Worm (Caenorhabditis elegans) whole organism, late embryonic: Measurements from ENCODE around the gene C07A9.5.

Experiments
- C08G9.2 ChIP-seq: sonication (generic microtip); optimal IDR thresholded peaks from 2 replicates; lab custom pipeline; 2016; ENCODE audit warnings: mild to moderate bottlenecking, missing genetic modification characterization, moderate library complexity, missing compliant biosample characterization
- F13H6.1 ChIP-seq: sonication (generic microtip); optimal IDR thresholded peaks from 2 replicates; lab custom pipeline; 2016; ENCODE audit warnings: missing genetic modification characterization, missing compliant biosample characterization
- K09A11.1 ChIP-seq: sonication (generic microtip); optimal IDR thresholded peaks from 2 replicates; lab custom pipeline; 2017; ENCODE audit warnings: antibody characterized with exemption, mild to moderate bottlenecking, missing genetic modification characterization, missing compliant biosample characterization; ENCODE audit not compliant: insufficient read depth
- T23F11.4 ChIP-seq: fragments of 200-800 bp; sonication (Bioruptor generic); optimal IDR thresholded peaks from 2 replicates; lab custom pipeline; 2018; ENCODE audit warnings: mild to moderate bottlenecking, missing genetic modification characterization, missing compliant biosample characterization
- ahr-1 ChIP-seq: sonication (generic microtip); optimal IDR thresholded peaks from 2 replicates; lab custom pipeline; 2016; ENCODE audit warnings: missing genetic modification characterization, missing compliant biosample characterization
- ceh-14 ChIP-seq: sonication (generic microtip); optimal IDR thresholded peaks from 2 replicates; lab custom pipeline; 2016; ENCODE audit warnings: missing genotype, missing genetic modification characterization, missing compliant biosample characterization
- ceh-18 ChIP-seq: sonication (generic microtip); optimal IDR thresholded peaks from 2 replicates; lab custom pipeline; 2016; ENCODE audit warnings: missing genetic modification characterization, missing compliant biosample characterization
- ceh-19 ChIP-seq: fragments of 200-800 bp; sonication (Bioruptor generic); optimal IDR thresholded peaks from 2 replicates; lab custom pipeline; 2018; ENCODE audit warnings: mild to moderate bottlenecking, missing genetic modification characterization, missing compliant biosample characterization
- ceh-2 ChIP-seq: sonication (generic microtip); optimal IDR thresholded peaks from 2 replicates; lab custom pipeline; 2016; ENCODE audit warnings: missing genotype, missing genetic modification characterization, missing compliant biosample characterization
- ceh-24 ChIP-seq: sonication (generic microtip); optimal IDR thresholded peaks from 2 replicates; lab custom pipeline; 2016; ENCODE audit warnings: mild to moderate bottlenecking, missing genetic modification characterization, missing compliant biosample characterization
- ceh-31 ChIP-seq: sonication (generic microtip); optimal IDR thresholded peaks from 2 replicates; lab custom pipeline; 2016; ENCODE audit warnings: missing genetic modification characterization, missing compliant biosample characterization
- ceh-34 ChIP-seq: sonication (generic microtip); optimal IDR thresholded peaks from 2 replicates; lab custom pipeline; 2016; ENCODE audit warnings: mild to moderate bottlenecking, missing genetic modification characterization, missing compliant biosample characterization
- ceh-9 ChIP-seq: sonication (generic microtip); optimal IDR thresholded peaks from 2 replicates; lab custom pipeline; 2016; ENCODE audit warnings: mild to moderate bottlenecking, missing genetic modification characterization, inconsistent platforms, missing compliant biosample characterization
- dve-1 ChIP-seq: sonication (generic microtip); optimal IDR thresholded peaks from 2 replicates; lab custom pipeline; 2017; ENCODE audit warnings: antibody characterized with exemption, mild to moderate bottlenecking, missing genetic modification characterization, missing compliant biosample characterization
- eyg-1 ChIP-seq: sonication (generic microtip); optimal IDR thresholded peaks from 2 replicates; lab custom pipeline; 2016; ENCODE audit warnings: missing genotype, missing genetic modification characterization, missing compliant biosample characterization
- fkh-6 ChIP-seq: sonication (generic microtip); optimal IDR thresholded peaks from 2 replicates; lab custom pipeline; 2016; ENCODE audit warnings: missing genetic modification characterization, missing compliant biosample characterization
- hlh-15 ChIP-seq: sonication (generic microtip); optimal IDR thresholded peaks from 2 replicates; lab custom pipeline; 2016; ENCODE audit warnings: missing genetic modification characterization, missing compliant biosample characterization
- lim-6 ChIP-seq: sonication (generic microtip); optimal IDR thresholded peaks from 2 replicates; lab custom pipeline; 2016; ENCODE audit warnings: missing genetic modification characterization, missing compliant biosample characterization
- madf-2 ChIP-seq: sonication (generic microtip); optimal IDR thresholded peaks from 2 replicates; lab custom pipeline; 2017; ENCODE audit warnings: missing genetic modification characterization, missing compliant biosample characterization
- mec-3 ChIP-seq: sonication (generic microtip); optimal IDR thresholded peaks from 2 replicates; lab custom pipeline; 2016; ENCODE audit warnings: borderline replicate concordance, missing genetic modification characterization, missing compliant biosample characterization
- nfya-1 ChIP-seq: sonication (generic microtip); optimal IDR thresholded peaks from 2 replicates; lab custom pipeline; 2017; ENCODE audit warnings: missing genetic modification characterization, mild to moderate bottlenecking, missing compliant biosample characterization, antibody characterized with exemption, moderate library complexity
- nhr-11 ChIP-seq: fragments of 150-350 bp; optimal IDR thresholded peaks from 2 replicates; lab custom pipeline; 2014; ENCODE audit warnings: missing biosample characterization, missing genetic modification characterization
- nhr-232 ChIP-seq: sonication (generic microtip); optimal IDR thresholded peaks from 2 replicates; lab custom pipeline; 2016; ENCODE audit warnings: missing genetic modification characterization, missing compliant biosample characterization
- pag-3 ChIP-seq: sonication (generic microtip); optimal IDR thresholded peaks from 2 replicates; lab custom pipeline; 2016; ENCODE audit warnings: missing compliant biosample characterization, missing genetic modification characterization, borderline replicate concordance
- pax-1 ChIP-seq: fragments of 150-350 bp; optimal IDR thresholded peaks from 2 replicates; lab custom pipeline; 2014; ENCODE audit warnings: missing biosample characterization, missing genetic modification characterization
- pha-2 ChIP-seq: sonication (generic microtip); optimal IDR thresholded peaks from 2 replicates; lab custom pipeline; 2017; ENCODE audit warnings: mild to moderate bottlenecking, missing genetic modification characterization, missing compliant biosample characterization
- pha-4 ChIP-seq: fragments of 150-350 bp; optimal IDR thresholded peaks from 2 replicates; lab custom pipeline; 2018; ENCODE audit warnings: missing biosample characterization, missing genetic modification reagents, missing genetic modification characterization
- pqm-1 ChIP-seq: sonication (generic microtip); optimal IDR thresholded peaks from 2 replicates; lab custom pipeline; 2016; ENCODE audit warnings: missing genetic modification characterization, missing compliant biosample characterization
- ref-2 ChIP-seq: sonication (generic microtip); optimal IDR thresholded peaks from 2 replicates; lab custom pipeline; 2016; ENCODE audit warnings: missing genetic modification characterization, missing compliant biosample characterization
- rnt-1 ChIP-seq: sonication (generic microtip); optimal IDR thresholded peaks from 2 replicates; lab custom pipeline; 2016; ENCODE audit warnings: missing genetic modification characterization, missing compliant biosample characterization
- sdc-2 ChIP-seq: sonication (generic microtip); optimal IDR thresholded peaks from 2 replicates; lab custom pipeline; 2016; ENCODE audit warnings: missing genotype, missing genetic modification characterization, missing compliant biosample characterization
- sox-2 ChIP-seq: fragments of 200-800 bp; sonication (Bioruptor generic); IDR thresholded peaks from 2 replicates; pipeline ENCODE4 v1.3.6; 2022; ENCODE audit warnings: missing genetic modification reagents, missing genetic modification characterization, missing compliant biosample characterization
- syd-9 ChIP-seq: sonication (generic microtip); optimal IDR thresholded peaks from 2 replicates; lab custom pipeline; 2016; ENCODE audit warnings: mild to moderate bottlenecking, missing genetic modification characterization, moderate library complexity, missing compliant biosample characterization
- tbx-2 ChIP-seq: sonication (generic microtip); optimal IDR thresholded peaks from 2 replicates; lab custom pipeline; 2016; ENCODE audit warnings: missing genetic modification characterization, missing compliant biosample characterization
- tbx-7 ChIP-seq: sonication (generic microtip); optimal IDR thresholded peaks from 2 replicates; lab custom pipeline; 2016; ENCODE audit warnings: missing genotype, missing genetic modification characterization, missing compliant biosample characterization
- ttx-3 ChIP-seq: sonication (generic microtip); optimal IDR thresholded peaks from 2 replicates; lab custom pipeline; 2016; ENCODE audit warnings: missing genetic modification reagents, missing genetic modification characterization, missing compliant biosample characterization
- unc-42 ChIP-seq: sonication (generic microtip); optimal IDR thresholded peaks from 2 replicates; lab custom pipeline; 2016; ENCODE audit warnings: missing genotype, missing genetic modification characterization, missing compliant biosample characterization
- unc-55 ChIP-seq: sonication (generic microtip); optimal IDR thresholded peaks from 2 replicates; lab custom pipeline; 2017; ENCODE audit warnings: missing biosample characterization, missing genetic modification reagents, missing genetic modification characterization
- unc-86 ChIP-seq: sonication (generic microtip); optimal IDR thresholded peaks from 2 replicates; lab custom pipeline; 2016; ENCODE audit warnings: missing genetic modification characterization, missing compliant biosample characterization
- zip-5 ChIP-seq: sonication (generic microtip); optimal IDR thresholded peaks from 2 replicates; lab custom pipeline; 2016; ENCODE audit warnings: missing genetic modification characterization, missing compliant biosample characterization
- ztf-16 ChIP-seq: sonication (generic microtip); optimal IDR thresholded peaks from 2 replicates; lab custom pipeline; 2017; ENCODE audit warnings: missing genetic modification characterization, missing compliant biosample characterization

The C07A9.5 gene

DNA sequence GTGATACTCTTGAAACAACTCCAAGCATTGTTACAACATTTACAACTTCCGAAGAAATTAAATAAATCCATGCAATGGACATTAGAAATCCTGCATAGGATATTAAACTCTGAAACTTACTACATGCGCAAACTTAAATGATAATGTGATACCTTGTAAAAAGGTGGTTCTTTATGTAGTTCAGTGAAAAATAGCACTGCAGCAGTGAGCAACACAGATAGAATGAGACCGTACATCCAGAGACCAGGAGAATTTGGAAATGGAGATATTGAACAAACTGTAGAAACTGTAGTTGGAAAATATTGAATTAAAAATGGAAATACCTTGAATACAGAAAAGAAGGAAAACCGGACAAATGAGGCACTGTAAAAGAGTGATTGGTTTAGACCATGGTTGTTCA is 28.5 kb upstream of the C07A9.5 start:
- TF ChIP-seq ceh-9 (tag; lab: Kevin White, UChicago) (no peak), ttx-3 (no peak), ceh-24 (tag; lab: Kevin White, UChicago) (no peak), eyg-1 (tag; lab: Kevin White, UChicago) (no peak), tbx-2 (tag; lab: Kevin White, UChicago) (no peak)

DNA sequence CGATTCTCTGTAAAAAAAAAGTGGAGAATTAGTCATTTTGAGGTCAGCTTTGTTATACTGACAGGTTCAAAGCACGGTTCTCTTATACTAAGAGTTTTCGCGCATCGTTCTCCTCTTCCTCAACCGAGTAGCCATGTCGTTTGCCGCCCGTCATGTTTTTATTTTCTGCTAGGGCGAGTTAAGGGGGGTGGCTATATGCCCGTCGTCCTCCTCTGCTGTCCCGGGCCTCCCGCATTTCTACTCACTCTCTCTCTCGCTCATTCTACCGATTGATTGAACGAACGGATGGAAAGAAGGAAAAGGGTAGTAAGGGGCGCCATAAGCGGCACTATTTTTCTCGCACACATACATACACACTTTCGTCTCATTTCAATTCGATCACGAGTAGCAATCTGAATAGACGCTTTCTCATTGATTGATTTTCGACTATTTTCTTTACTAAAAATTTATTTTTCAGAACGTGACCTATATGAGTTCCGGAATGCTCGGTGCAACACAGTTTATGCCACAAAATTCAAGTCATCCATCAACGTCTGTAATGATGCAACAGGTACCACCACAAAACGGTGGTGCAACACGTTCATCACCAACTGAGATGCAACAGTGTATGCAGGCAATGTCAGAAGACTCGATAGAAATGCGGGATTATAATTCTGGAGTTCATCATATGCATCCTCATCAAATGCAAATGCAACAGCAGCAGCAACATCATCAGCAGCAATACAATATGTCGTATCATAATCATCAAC is 22.7 kb upstream of the C07A9.5 start:
- TF ChIP-seq tbx-7 (tag; lab: Kevin White, UChicago) (no peak), nhr-232 (tag; lab: Kevin White, UChicago) (peak; percentile 37), ahr-1 (tag; lab: Kevin White, UChicago) (no peak), sdc-2 (tag; lab: Kevin White, UChicago) (peak; percentile 8), pqm-1 (tag; lab: Kevin White, UChicago) (no peak), C08G9.2 (tag; lab: Kevin White, UChicago) (peak; percentile 13), unc-42 (tag; lab: Kevin White, UChicago) (no peak), ref-2 (no peak), pha-2 (tag; lab: Kevin White, UChicago) (no peak), nfya-1 (tag; lab: Kevin White, UChicago) (peak; percentile 15), ztf-16 (tag; lab: Kevin White, UChicago) (no peak), fkh-6 (peak; percentile 4)

- TF ChIP-seq nfya-1 (tag; lab: Kevin White, UChicago): peak; percentile 2
- no peak for TF ChIP-seq dve-1 (tag; lab: Kevin White, UChicago)
- TF ChIP-seq unc-86 (tag; lab: Kevin White, UChicago): no peak
Observed at ce11 chrIII:9704606-9704938, 21.9 kb upstream of the C07A9.5 start.

DNA sequence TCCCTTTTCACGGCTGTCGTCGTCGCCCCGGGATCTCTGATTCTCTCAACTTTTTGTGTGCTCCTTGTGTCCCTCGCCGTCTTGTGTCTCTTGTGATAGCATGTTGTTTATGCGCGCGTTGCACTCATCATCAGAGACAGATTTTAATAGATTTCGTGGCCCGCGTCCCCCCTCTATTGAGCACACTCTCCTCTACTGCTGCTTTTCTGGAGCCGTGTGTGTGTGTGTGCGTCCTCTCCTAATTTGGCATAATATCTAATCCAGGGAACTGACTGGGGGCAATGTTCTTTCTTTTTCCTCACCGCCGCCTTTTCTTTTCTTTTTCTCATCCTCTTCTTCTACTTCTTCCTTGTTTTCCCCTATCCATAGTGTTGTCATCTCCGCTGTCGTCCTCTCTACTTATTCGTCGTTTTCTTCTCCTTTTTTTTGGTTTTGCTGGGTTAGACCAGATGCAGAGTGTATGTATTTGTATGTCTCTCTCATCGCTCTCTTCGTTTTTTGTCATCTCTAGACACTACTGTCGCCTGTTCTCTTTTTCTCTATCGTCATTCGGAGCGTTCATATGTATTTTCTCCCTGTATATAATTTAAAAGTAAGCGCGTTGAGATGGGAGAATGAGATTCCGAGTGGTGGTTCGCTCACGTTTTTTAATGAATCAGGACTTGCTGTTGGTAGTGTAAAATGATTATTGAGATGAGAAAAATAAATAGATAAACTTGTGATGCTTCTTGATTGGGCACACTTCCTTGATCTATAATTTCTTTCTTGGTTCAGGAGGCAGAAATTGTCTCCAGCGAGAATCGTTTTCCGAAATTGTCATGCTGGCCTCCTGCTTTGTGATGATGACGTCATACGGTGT is 21.3 kb upstream of the C07A9.5 start:
- no peak for TF ChIP-seq nhr-11 (tag; lab: Kevin White, UChicago)
- TF ChIP-seq madf-2 (tag; lab: Kevin White, UChicago): no peak
- no peak for TF ChIP-seq pqm-1 (tag; lab: Kevin White, UChicago)
- TF ChIP-seq tbx-2 (tag; lab: Kevin White, UChicago): peak; percentile 65
- TF ChIP-seq ceh-18 (tag; lab: Kevin White, UChicago): peak; percentile 72
- no peak for TF ChIP-seq K09A11.1 (tag; lab: Kevin White, UChicago)
- peak; percentile 67 for TF ChIP-seq ceh-31
- TF ChIP-seq syd-9 (tag; lab: Kevin White, UChicago): peak; percentile 55
- TF ChIP-seq pag-3 (tag; lab: Kevin White, UChicago): no peak
- no peak for TF ChIP-seq T23F11.4 (GFP tag; lab: Kevin White, UChicago)
- peak; percentile 54 for TF ChIP-seq ceh-34
- no peak for TF ChIP-seq nhr-232 (tag; lab: Kevin White, UChicago)
- no peak for TF ChIP-seq ztf-16 (tag; lab: Kevin White, UChicago)
- TF ChIP-seq pha-4 (tag; lab: Kevin White, UChicago): no peak
- no peak for TF ChIP-seq eyg-1 (tag; lab: Kevin White, UChicago)
- peak; percentile 34 for TF ChIP-seq ceh-19
- TF ChIP-seq unc-42 (tag; lab: Kevin White, UChicago): peak; percentile 73
- TF ChIP-seq ceh-9 (tag; lab: Kevin White, UChicago): no peak
- TF ChIP-seq pha-2 (tag; lab: Kevin White, UChicago): no peak
- TF ChIP-seq pax-1 (tag; lab: Kevin White, UChicago): no peak
- peak; percentile 38 for TF ChIP-seq rnt-1 (tag; lab: Kevin White, UChicago)
- no peak for TF ChIP-seq hlh-15 (tag; lab: Kevin White, UChicago)
- TF ChIP-seq F13H6.1 (tag; lab: Kevin White, UChicago): peak; percentile 21
- peak; percentile 73 for TF ChIP-seq ceh-14
- peak; percentile 3 for TF ChIP-seq lim-6
- TF ChIP-seq sox-2: no peak
- TF ChIP-seq zip-5 (tag; lab: Kevin White, UChicago): no peak
- peak; percentile 10 for TF ChIP-seq ref-2
- peak; percentile 54 for TF ChIP-seq unc-55 (GFP tag; lab: Kevin White, UChicago)
- no peak for TF ChIP-seq C08G9.2 (tag; lab: Kevin White, UChicago)
- peak; percentile 38 for TF ChIP-seq mec-3 (tag; lab: Kevin White, UChicago)
- TF ChIP-seq ceh-2 (tag; lab: Kevin White, UChicago): peak; percentile 31
